Worm (Caenorhabditis elegans) whole organism, late embryonic: ENCODE measurements around the gene ZK643.6.

Source experiments
- dmd-4 ChIP-seq: sonication (generic microtip); optimal IDR thresholded peaks from 2 replicates; lab custom pipeline; 2016; ENCODE audit warnings: borderline replicate concordance, missing genetic modification characterization, missing compliant biosample characterization
- elt-4 ChIP-seq: sonication (generic microtip); optimal IDR thresholded peaks from 2 replicates; lab custom pipeline; 2016; ENCODE audit warnings: missing genetic modification characterization, missing compliant biosample characterization
- madf-2 ChIP-seq: sonication (generic microtip); optimal IDR thresholded peaks from 2 replicates; lab custom pipeline; 2017; ENCODE audit warnings: missing genetic modification characterization, missing compliant biosample characterization
- nfya-1 ChIP-seq: sonication (generic microtip); optimal IDR thresholded peaks from 2 replicates; lab custom pipeline; 2017; ENCODE audit warnings: missing genetic modification characterization, mild to moderate bottlenecking, missing compliant biosample characterization, antibody characterized with exemption, moderate library complexity
- nhr-232 ChIP-seq: sonication (generic microtip); optimal IDR thresholded peaks from 2 replicates; lab custom pipeline; 2016; ENCODE audit warnings: missing genetic modification characterization, missing compliant biosample characterization
- pros-1 ChIP-seq: fragments of 150-350 bp; optimal IDR thresholded peaks from 2 replicates; lab custom pipeline; 2014; ENCODE audit warnings: missing biosample characterization, missing genetic modification reagents, missing genetic modification characterization
- tbx-2 ChIP-seq: sonication (generic microtip); optimal IDR thresholded peaks from 2 replicates; lab custom pipeline; 2016; ENCODE audit warnings: missing genetic modification characterization, missing compliant biosample characterization
- ttx-3 ChIP-seq: sonication (generic microtip); optimal IDR thresholded peaks from 2 replicates; lab custom pipeline; 2016; ENCODE audit warnings: missing genetic modification reagents, missing genetic modification characterization, missing compliant biosample characterization
- ztf-16 ChIP-seq: sonication (generic microtip); optimal IDR thresholded peaks from 2 replicates; lab custom pipeline; 2017; ENCODE audit warnings: missing genetic modification characterization, missing compliant biosample characterization

DNA sequence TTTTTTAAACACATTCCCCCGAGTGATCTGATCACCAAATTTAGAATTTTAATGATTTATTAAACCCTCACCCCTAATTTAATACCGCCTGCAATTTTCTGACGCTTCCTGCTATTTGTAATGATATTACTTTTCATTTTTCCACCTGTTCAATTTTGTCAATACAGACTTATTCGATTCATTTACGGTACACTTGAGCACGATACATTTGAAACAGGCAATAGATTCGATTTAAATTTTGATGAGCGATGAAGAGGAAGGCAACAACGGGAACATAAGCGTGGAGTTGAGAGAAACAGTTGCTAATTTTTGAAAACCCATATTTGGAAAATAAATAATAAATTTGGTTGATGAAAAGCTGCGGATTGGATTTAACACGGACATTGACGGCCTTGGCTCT is 44.1 kb upstream of the ZK643.6 start:
- TF ChIP-seq nhr-232 (tag; lab: Kevin White, UChicago): no peak
- TF ChIP-seq tbx-2: no peak
- TF ChIP-seq elt-4: no peak
- TF ChIP-seq nfya-1 (tag; lab: Kevin White, UChicago): no peak
- no peak for TF ChIP-seq dmd-4
- TF ChIP-seq ttx-3 (tag; lab: Kevin White, UChicago): no peak
- TF ChIP-seq ztf-16 (tag; lab: Kevin White, UChicago): no peak
- TF ChIP-seq pros-1 (tag; lab: Kevin White, UChicago): no peak
- TF ChIP-seq madf-2 (tag; lab: Kevin White, UChicago): no peak
